Worm (Caenorhabditis elegans): ENCODE results near the gene C18D11.10.

DNA sequence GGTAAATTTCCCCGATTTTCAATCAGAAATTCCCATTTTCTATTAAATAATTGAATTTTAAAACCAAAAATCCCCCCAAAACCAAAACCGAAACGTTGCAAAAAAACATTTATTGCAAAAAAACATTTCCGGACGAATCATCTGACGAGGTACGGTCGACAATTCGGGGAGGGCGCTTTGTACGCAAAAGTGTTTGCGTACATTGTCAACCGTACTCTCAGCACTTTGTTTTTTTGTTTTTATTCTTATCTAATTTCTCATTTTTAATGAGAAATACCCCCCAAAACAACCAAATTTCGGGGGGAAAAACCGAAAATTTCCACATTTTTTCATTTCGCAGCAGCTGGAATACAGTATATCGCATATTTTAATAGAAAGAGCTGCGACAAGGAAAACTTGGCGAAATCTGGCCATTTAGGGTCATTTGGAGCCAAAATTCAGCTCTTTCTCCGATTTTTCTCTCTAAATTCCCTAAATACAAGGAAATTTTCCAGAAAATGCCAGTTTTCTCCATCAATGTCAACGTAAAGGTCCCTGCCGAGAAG, 40.2 kb downstream of the C18D11.10 start, which contains the start of gene mif-1:
- TF ChIP-seq somi-1 (GFP tag; optimal IDR thresholded peaks at IDR 0.05) (no peak), pha-4 (tag; optimal IDR thresholded peaks at IDR 0.05) (no peak), B0035.1 (tag; optimal IDR thresholded peaks at IDR 0.05) (no peak), pbrm-1 (GFP tag; IDR thresholded peaks at IDR 0.05) (no peak), F37B4.10 (GFP tag; IDR thresholded peaks at IDR 0.05) (no peak), dpff-1 (tag; optimal IDR thresholded peaks at IDR 0.05) (no peak)
